Worm (Caenorhabditis elegans) whole organism, early embryonic: ENCODE data around the gene srg-33.

ENCODE experiments used
- B0310.2 ChIP-seq: sonication (generic microtip); optimal IDR thresholded peaks from 2 replicates; lab custom pipeline; 2016; ENCODE audit warnings: mild to moderate bottlenecking, missing genetic modification characterization, missing compliant biosample characterization
- F13C5.2 ChIP-seq: sonication (generic microtip); optimal IDR thresholded peaks from 2 replicates; lab custom pipeline; 2017; ENCODE audit warnings: mild to moderate bottlenecking, missing genetic modification characterization, inconsistent platforms, missing compliant biosample characterization
- aly-1 ChIP-seq: sonication (generic microtip); optimal IDR thresholded peaks from 2 replicates; lab custom pipeline; 2016; ENCODE audit warnings: missing genetic modification characterization, missing compliant biosample characterization
- ama-1 ChIP-seq: fragments of 150-350 bp; optimal IDR thresholded peaks from 2 replicates; lab custom pipeline; 2014
- ceh-13 ChIP-seq: fragments of 200-800 bp; sonication (Bioruptor generic); optimal IDR thresholded peaks from 2 replicates; lab custom pipeline; 2018; ENCODE audit warnings: mild to moderate bottlenecking, missing genetic modification characterization, missing compliant biosample characterization
- ceh-36 ChIP-seq: sonication (generic microtip); optimal IDR thresholded peaks from 2 replicates; lab custom pipeline; 2016; ENCODE audit warnings: missing genetic modification characterization, inconsistent platforms, missing compliant biosample characterization
- ets-7 ChIP-seq: sonication (generic microtip); optimal IDR thresholded peaks from 2 replicates; lab custom pipeline; 2016; ENCODE audit warnings: missing genotype, missing genetic modification characterization, missing compliant biosample characterization
- flt-1 ChIP-seq: fragments of 200-800 bp; sonication (Bioruptor generic); IDR thresholded peaks from 2 replicates; pipeline ENCODE4 v1.3.6; 2022; ENCODE audit warnings: missing genetic modification characterization, missing compliant biosample characterization
- hmbx-1 ChIP-seq: sonication (generic microtip); optimal IDR thresholded peaks from 2 replicates; lab custom pipeline; 2016; ENCODE audit warnings: mild to moderate bottlenecking, missing genetic modification characterization, missing compliant biosample characterization
- hmg-4 ChIP-seq: fragments of 200-800 bp; sonication (Bioruptor generic); optimal IDR thresholded peaks from 2 replicates; lab custom pipeline; 2018; ENCODE audit warnings: mild to moderate bottlenecking, missing genetic modification characterization, missing compliant biosample characterization
- hnd-1 ChIP-seq: sonication (generic microtip); optimal IDR thresholded peaks from 2 replicates; lab custom pipeline; 2016; ENCODE audit warnings: missing genetic modification characterization, missing compliant biosample characterization
- pes-1 ChIP-seq: fragments of 200-800 bp; sonication (Bioruptor generic); IDR thresholded peaks from 2 replicates; pipeline ENCODE4 v1.3.6; 2022; ENCODE audit warnings: missing genetic modification reagents, missing genetic modification characterization, missing compliant biosample characterization
- scrt-1 ChIP-seq: fragments of 200-800 bp; sonication (Bioruptor generic); IDR thresholded peaks from 2 replicates; pipeline ENCODE4 v1.3.6; 2022; ENCODE audit warnings: missing genetic modification characterization, missing compliant biosample characterization
- sea-1 ChIP-seq: fragments of 200-800 bp; sonication (Bioruptor generic); conservative IDR thresholded peaks from 2 replicates; pipeline ENCODE4 v1.3.6; 2022; ENCODE audit warnings: missing genetic modification characterization, missing compliant biosample characterization
- tbx-11 ChIP-seq: fragments of 200-800 bp; sonication (Bioruptor generic); IDR thresholded peaks from 2 replicates; pipeline ENCODE4 v1.3.6; 2022; ENCODE audit warnings: missing genetic modification characterization, missing compliant biosample characterization
- tbx-37 ChIP-seq: fragments of 200-800 bp; sonication (Bioruptor generic); conservative IDR thresholded peaks from 2 replicates; pipeline ENCODE4 v1.3.6; 2022; ENCODE audit warnings: missing genetic modification reagents, missing genetic modification characterization, missing compliant biosample characterization
- tra-4 ChIP-seq: sonication (generic microtip); optimal IDR thresholded peaks from 2 replicates; lab custom pipeline; 2017; ENCODE audit warnings: missing genetic modification characterization, missing compliant biosample characterization

Gene srg-33

DNA sequence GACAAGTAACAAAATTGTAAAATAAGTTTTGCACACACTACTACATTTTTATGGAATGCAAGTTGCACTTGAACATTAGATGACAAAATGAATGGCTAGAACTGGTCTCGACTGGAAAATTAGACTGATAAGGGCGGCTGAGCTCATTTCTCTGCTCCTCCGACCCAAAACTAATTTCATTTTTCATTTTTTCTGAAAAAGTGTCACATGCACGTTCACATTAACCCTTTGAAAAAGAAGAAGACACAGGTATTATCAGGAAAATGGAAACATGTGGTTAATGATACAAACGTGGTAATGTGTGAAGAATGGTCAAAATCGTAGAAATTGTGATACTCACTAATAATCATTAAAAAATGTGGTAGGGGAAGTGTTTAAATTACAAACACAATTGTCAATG, 15.1 kb downstream of the srg-33 start:
- no peak for TF ChIP-seq B0310.2 (tag; lab: Kevin White, UChicago)
- no peak for TF ChIP-seq sea-1 (GFP tag; lab: Robert Waterston, UW)
- TF ChIP-seq ets-7 (tag; lab: Kevin White, UChicago) = no peak
- TF ChIP-seq pes-1 (GFP tag; lab: Robert Waterston, UW) = no peak
- TF ChIP-seq F13C5.2 = no peak
- no peak for TF ChIP-seq tbx-11
- no peak for TF ChIP-seq tbx-37 (GFP tag; lab: Robert Waterston, UW)
- no peak for TF ChIP-seq aly-1
- no peak for TF ChIP-seq ama-1 (lab: Kevin White, UChicago)
- TF ChIP-seq hmbx-1 (tag; lab: Kevin White, UChicago) = no peak
- no peak for TF ChIP-seq hnd-1 (tag; lab: Kevin White, UChicago)
- TF ChIP-seq ceh-36 = no peak

DNA sequence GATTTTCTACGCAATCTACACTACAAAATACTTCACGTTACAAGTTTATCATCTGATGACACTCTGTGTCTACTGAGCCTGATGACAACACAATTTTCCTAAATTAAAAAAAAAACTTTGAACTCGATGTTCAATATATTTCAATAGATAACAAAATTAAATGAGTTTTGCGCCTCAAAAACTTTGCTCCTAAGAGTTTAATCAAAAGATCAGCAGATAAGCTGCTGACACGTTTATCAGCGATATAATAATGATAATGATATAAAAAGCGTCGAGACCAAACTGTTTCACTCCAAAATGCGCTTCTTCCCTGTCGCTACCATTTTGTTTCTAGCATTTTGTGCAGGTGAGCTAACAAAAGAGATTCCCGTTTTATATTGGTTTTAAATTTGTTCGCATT, 15.8 kb downstream of the srg-33 start, which contains the start of gene clec-218:
Gene clec-218 (plus strand): TSS at position 262 of the 400 bp plus-strand sequence.
- TF ChIP-seq F13C5.2 = no peak
- TF ChIP-seq tbx-37 (GFP tag; lab: Robert Waterston, UW) = no peak
- no peak for TF ChIP-seq hmg-4 (GFP tag; lab: Kevin White, UChicago)
- TF ChIP-seq pes-1 (GFP tag; lab: Robert Waterston, UW) = no peak
- no peak for TF ChIP-seq tra-4 (tag; lab: Kevin White, UChicago)
- TF ChIP-seq sea-1 (GFP tag; lab: Robert Waterston, UW) = no peak
- no peak for TF ChIP-seq B0310.2 (tag; lab: Kevin White, UChicago)
- no peak for TF ChIP-seq aly-1
- TF ChIP-seq ceh-36 = no peak
- TF ChIP-seq ama-1 (lab: Kevin White, UChicago) = no peak
- TF ChIP-seq flt-1 = no peak
- no peak for TF ChIP-seq scrt-1
- no peak for TF ChIP-seq hnd-1 (tag; lab: Kevin White, UChicago)
- TF ChIP-seq hmbx-1 (tag; lab: Kevin White, UChicago) = no peak
- no peak for TF ChIP-seq ceh-13 (GFP tag; lab: Kevin White, UChicago)
- TF ChIP-seq ets-7 (tag; lab: Kevin White, UChicago) = no peak
- TF ChIP-seq tbx-11 = no peak

DNA sequence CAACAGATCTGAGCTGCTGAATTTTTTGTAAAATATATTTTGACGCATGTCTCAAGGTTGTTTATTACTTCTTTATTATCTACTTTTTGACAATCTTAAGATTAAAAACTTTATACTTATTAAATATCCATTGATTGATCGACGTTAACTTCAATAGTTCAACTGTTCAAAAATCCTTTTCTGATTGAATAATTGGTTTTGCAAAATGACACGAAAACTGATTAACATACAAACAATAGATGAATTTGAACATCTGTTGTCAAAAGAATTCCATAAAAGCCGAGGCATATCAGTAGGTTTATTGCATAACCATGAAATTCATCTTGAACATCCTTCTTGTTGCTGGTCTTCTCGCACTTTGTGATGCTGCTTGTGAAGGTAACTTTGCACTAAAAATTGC, 19.3 kb downstream of the srg-33 start, which contains the start of gene W02D7.12:
Gene W02D7.12 (plus strand): TSS at position 301 of the 400 bp plus-strand sequence.
- TF ChIP-seq aly-1 (no peak), ceh-36 (no peak), tra-4 (tag; lab: Kevin White, UChicago) (no peak), pes-1 (GFP tag; lab: Robert Waterston, UW) (no peak), B0310.2 (tag; lab: Kevin White, UChicago) (no peak), flt-1 (no peak), F13C5.2 (no peak), ets-7 (tag; lab: Kevin White, UChicago) (no peak), ama-1 (lab: Kevin White, UChicago) (no peak), tbx-11 (no peak), hnd-1 (tag; lab: Kevin White, UChicago) (no peak), scrt-1 (no peak), sea-1 (GFP tag; lab: Robert Waterston, UW) (no peak), tbx-37 (GFP tag; lab: Robert Waterston, UW) (no peak), hmbx-1 (tag; lab: Kevin White, UChicago) (no peak), ceh-13 (GFP tag; lab: Kevin White, UChicago) (no peak), hmg-4 (GFP tag; lab: Kevin White, UChicago) (no peak)

DNA sequence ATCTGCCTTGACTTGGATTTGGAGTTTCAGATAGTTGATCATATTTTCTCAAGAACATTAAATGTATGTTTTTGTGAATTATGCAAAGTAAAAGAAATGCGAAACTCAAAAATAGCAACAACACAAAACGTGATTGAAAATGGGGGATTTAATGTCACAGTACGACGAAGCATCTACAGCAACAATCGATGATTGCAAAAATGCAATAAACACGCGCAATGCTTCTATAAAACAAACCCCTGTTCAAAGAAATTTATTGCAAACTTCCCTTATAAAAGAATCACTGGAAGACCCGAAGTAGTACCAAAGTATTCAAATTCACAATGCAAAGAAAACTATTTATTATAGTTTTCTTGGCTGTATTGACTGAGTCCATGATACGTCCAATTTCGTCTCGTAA, 26.3 kb downstream of the srg-33 start, which contains the start of gene clec-219:
Gene clec-219 (plus strand): TSS at position 301 of the 400 bp plus-strand sequence.
- no peak for TF ChIP-seq ceh-36
- no peak for TF ChIP-seq hmbx-1 (tag; lab: Kevin White, UChicago)
- no peak for TF ChIP-seq ama-1 (lab: Kevin White, UChicago)
- no peak for TF ChIP-seq tbx-37 (GFP tag; lab: Robert Waterston, UW)
- TF ChIP-seq sea-1 (GFP tag; lab: Robert Waterston, UW) = no peak
- TF ChIP-seq ceh-13 (GFP tag; lab: Kevin White, UChicago) = no peak
- TF ChIP-seq tbx-11 = no peak
- TF ChIP-seq B0310.2 (tag; lab: Kevin White, UChicago) = no peak

DNA sequence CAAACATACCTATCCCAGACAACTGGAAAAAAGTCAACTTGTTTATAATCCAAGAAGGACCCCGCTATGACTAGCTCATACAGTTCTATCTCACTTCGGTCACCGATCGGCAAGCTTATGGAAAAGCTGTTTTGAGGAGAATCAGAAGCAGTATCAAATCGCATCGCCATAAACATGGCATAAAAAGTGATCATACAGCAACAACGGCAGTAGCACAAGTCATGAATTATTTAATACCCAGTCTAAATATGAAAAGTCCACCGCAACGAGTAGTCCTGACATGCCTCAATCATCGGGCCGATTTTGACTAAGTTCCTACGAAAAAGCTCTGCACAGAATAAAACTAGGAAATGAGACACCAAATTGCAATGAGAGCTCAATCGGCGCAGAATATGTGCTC, 31.7 kb downstream of the srg-33 start:
- no peak for TF ChIP-seq tbx-37 (GFP tag; lab: Robert Waterston, UW)
- no peak for TF ChIP-seq flt-1
- no peak for TF ChIP-seq sea-1 (GFP tag; lab: Robert Waterston, UW)
- no peak for TF ChIP-seq hmg-4 (GFP tag; lab: Kevin White, UChicago)
- TF ChIP-seq ets-7 (tag; lab: Kevin White, UChicago) = no peak
- TF ChIP-seq hnd-1 (tag; lab: Kevin White, UChicago) = no peak
- TF ChIP-seq ceh-13 (GFP tag; lab: Kevin White, UChicago) = no peak
- no peak for TF ChIP-seq F13C5.2

DNA sequence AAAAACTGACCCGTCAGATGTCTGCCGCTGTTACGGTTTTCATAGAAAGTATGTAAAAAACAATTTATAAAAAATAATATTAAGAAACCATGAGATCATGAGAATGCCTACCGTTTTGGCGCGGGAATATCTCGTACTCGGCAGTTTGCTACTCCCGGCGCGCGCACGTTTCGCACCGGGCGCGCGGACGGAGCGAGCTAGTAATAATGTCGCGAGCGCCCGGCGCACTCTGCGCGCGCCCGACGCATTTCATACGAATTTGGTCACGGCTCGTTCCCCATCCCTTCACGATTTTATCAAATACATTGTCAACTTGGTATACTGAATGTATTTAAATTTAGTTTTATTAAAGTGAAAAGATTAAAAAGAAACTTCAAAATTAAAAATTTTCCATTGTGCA, 34.0 kb downstream of the srg-33 start:
- TF ChIP-seq ets-7 (tag; lab: Kevin White, UChicago) = no peak
- TF ChIP-seq ceh-36 = no peak
- TF ChIP-seq hnd-1 (tag; lab: Kevin White, UChicago) = no peak
- TF ChIP-seq tbx-11 = no peak
- no peak for TF ChIP-seq sea-1 (GFP tag; lab: Robert Waterston, UW)
- no peak for TF ChIP-seq F13C5.2
- no peak for TF ChIP-seq scrt-1

DNA sequence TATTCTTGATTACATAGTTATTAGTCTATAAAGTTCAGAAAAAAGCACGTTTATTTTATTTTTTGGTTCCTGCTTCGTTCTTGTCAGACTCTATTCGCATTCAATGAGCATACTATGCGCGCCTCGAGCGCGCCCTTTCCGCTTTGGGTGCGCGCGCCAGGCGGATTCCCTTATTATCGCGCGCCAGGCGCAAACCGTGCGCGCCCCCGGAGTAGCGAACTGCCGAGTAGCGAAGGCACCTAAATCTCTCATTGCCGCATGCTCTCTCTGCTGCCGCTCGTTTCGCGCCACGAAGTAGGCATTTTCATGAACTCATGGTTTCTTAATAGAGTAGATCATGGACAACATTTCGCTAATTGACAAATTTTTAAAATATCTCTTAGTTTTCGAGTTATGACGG, 35.2 kb downstream of the srg-33 start:
- TF ChIP-seq tra-4 (tag; lab: Kevin White, UChicago) = no peak

DNA sequence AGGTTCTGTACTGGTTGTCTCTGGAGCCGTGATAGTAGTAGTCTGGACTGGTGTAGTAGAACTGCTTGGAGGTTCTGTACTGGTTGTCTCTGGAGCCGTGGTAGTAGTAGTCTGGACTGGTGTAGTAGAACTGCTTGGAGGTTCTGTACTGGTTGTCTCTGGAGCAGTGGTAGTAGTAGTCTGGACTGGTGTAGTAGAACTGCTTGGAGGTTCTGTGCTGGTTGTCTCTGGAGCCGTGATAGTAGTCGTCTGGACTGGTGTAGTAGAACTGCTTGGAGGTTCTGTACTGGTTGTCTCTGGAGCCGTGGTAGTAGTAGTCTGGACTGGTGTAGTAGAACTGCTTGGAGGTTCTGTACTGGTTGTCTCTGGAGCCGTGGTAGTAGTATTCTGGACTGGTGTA, 37.5 kb downstream of the srg-33 start:
- TF ChIP-seq scrt-1 = 0 out of 2 replicates have a peak, but pooled peaks have one; percentile 47
